Worm (Caenorhabditis elegans): ENCODE measurements around the gene Y94H6A.5.

Y94H6A.5 gene

DNA sequence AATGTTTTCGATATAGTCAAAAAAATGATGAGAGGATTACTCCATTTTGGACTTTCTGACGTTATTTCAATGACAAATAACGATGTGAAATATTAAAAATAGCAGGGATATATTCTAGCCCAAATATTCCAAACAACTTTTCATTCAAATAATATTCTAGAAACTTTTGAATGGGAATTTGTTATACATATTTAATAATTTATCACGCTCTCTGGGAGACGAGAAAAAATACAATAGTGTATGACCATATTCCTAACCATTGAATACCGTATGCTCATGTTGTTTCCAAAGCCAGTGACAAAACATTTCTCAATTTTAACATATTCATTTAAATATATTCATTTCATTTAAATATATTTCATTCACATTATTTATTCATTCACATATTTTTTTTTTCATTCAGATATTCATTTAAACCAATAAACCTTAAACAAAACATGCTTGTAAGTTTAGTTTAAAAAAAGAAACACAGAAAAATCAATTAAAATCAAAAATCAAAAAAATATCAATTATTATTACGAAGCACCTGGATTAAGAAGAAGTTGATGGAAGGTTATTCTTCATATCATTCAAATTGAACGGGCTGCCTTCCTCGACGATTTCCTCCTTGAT, 5.9 kb upstream of the Y94H6A.5 start (continued):
- TF ChIP-seq duxl-1 (tag; optimal IDR thresholded peaks at IDR 0.05; ENCODE audit: poor library complexity) (no peak), nhr-77 (tag; optimal IDR thresholded peaks at IDR 0.05) (no peak), snpc-4 (tag; optimal IDR thresholded peaks at IDR 0.05) (no peak), zip-11 (GFP tag; IDR thresholded peaks at IDR 0.05) (no peak), Y5F2A.4 (GFP tag; optimal IDR thresholded peaks at IDR 0.05) (no peak), pqm-1 (tag; optimal IDR thresholded peaks at IDR 0.05) (no peak), ces-1 (GFP tag; optimal IDR thresholded peaks at IDR 0.05) (no peak), F37D6.2 (tag; optimal IDR thresholded peaks at IDR 0.05) (no peak), dve-1 (tag; optimal IDR thresholded peaks at IDR 0.05; ENCODE audit: insufficient read depth) (peak; percentile 92), madf-9 (GFP tag; conservative IDR thresholded peaks at IDR 0.05) (peak; percentile 72), fkh-10 (GFP tag; optimal IDR thresholded peaks at IDR 0.05) (no peak), nhr-102 (tag; optimal IDR thresholded peaks at IDR 0.05) (peak; percentile 66), hlh-11 (tag; optimal IDR thresholded peaks at IDR 0.05) (peak; percentile 17), mdl-1 (tag; optimal IDR thresholded peaks at IDR 0.05) (no peak), hif-1 (tag; optimal IDR thresholded peaks at IDR 0.05) (no peak), egl-43 (GFP tag; IDR thresholded peaks at IDR 0.05) (no peak)

DNA sequence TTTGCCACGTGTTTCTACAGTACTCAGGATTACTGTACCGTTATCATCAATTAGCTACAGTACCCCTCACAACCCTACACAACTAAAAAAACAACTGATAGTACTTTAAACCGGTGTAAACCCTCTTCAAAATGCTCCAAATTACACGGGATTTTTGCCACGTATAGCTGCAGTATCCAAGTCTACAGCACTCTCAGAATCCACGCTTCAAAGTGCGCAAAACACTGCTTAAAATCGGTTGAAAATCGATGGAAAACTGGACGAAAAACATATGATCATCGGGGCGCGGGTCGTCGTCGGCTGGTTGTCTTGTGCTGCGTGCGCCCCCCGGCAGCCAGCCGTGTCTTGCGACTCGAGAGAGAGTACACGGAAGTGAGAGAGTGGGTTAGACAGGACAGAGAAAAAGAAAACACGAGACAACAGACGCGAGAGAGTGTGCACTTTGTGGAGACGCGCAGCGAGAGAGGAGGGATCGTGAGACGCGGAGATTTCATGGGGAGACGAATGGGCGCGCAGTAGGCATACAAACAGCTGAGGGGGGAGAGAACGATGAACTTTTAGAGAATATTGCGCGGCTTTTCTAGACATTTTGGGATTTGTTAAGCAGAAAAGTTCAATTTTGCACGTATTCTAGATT, 4.7 kb upstream of the Y94H6A.5 start:
- TF ChIP-seq aly-2 (tag; optimal IDR thresholded peaks at IDR 0.05) = no peak
- TF ChIP-seq F10B5.3 (tag; optimal IDR thresholded peaks at IDR 0.05) = no peak
- no peak for TF ChIP-seq fos-1 (tag; optimal IDR thresholded peaks at IDR 0.05)
- no peak for TF ChIP-seq sdz-12 (GFP tag; optimal IDR thresholded peaks at IDR 0.05)
- no peak for TF ChIP-seq Y105C5A.15 (GFP tag; IDR thresholded peaks at IDR 0.05)
- no peak for TF ChIP-seq R02D3.7 (tag; optimal IDR thresholded peaks at IDR 0.05)
- TF ChIP-seq Y5F2A.4 (GFP tag; optimal IDR thresholded peaks at IDR 0.05) = no peak
- peak; percentile 100 for TF ChIP-seq hlh-30 (tag; optimal IDR thresholded peaks at IDR 0.05; ENCODE audit: insufficient read depth)
- peak; percentile 26 for TF ChIP-seq ceh-28 (tag; optimal IDR thresholded peaks at IDR 0.05)
- TF ChIP-seq lin-15B (tag; optimal IDR thresholded peaks at IDR 0.05) = peak; percentile 19
- peak; percentile 79 for TF ChIP-seq ceh-20 (GFP tag; IDR thresholded peaks at IDR 0.05)
- TF ChIP-seq lin-1 (GFP tag; IDR thresholded peaks at IDR 0.05) = peak; percentile 59; the same call in 1 of the 2 replicates
- peak; percentile 78 for TF ChIP-seq dmd-6 (GFP tag; IDR thresholded peaks at IDR 0.05)
- no peak for TF ChIP-seq zip-2 (tag; optimal IDR thresholded peaks at IDR 0.05)
- peak; percentile 55 to 86 for TF ChIP-seq lsy-2 (tag; optimal IDR thresholded peaks at IDR 0.05)
- no peak for TF ChIP-seq nhr-77 (tag; optimal IDR thresholded peaks at IDR 0.05)
- no peak for TF ChIP-seq daf-19 (GFP tag; conservative IDR thresholded peaks at IDR 0.05)
- no peak for TF ChIP-seq nhr-111 (GFP tag; optimal IDR thresholded peaks at IDR 0.05)
- peak; percentile 35 for TF ChIP-seq T20F7.1 (GFP tag; optimal IDR thresholded peaks at IDR 0.05)
- TF ChIP-seq F37D6.2 (tag; optimal IDR thresholded peaks at IDR 0.05) = peak; percentile 60
- TF ChIP-seq dmd-9 (GFP tag; IDR thresholded peaks at IDR 0.05) = 0 out of 2 replicates have a peak, but pooled peaks have one; percentile 10
- TF ChIP-seq F26F4.8 (GFP tag; conservative IDR thresholded peaks at IDR 0.05) = no peak
- no peak for TF ChIP-seq lin-29 (GFP tag; IDR thresholded peaks at IDR 0.05)
- TF ChIP-seq daf-12 (tag; optimal IDR thresholded peaks at IDR 0.05) = no peak
- TF ChIP-seq snpc-1.2 (GFP tag; IDR thresholded peaks at IDR 0.05) = no peak
- TF ChIP-seq snpc-4 (tag; optimal IDR thresholded peaks at IDR 0.05) = no peak
- TF ChIP-seq mxl-2 (GFP tag; conservative IDR thresholded peaks at IDR 0.05) = no peak; the same call in 1 of the 2 replicates
- TF ChIP-seq nhr-6 (tag; optimal IDR thresholded peaks at IDR 0.05) = peak; percentile 83
- TF ChIP-seq ZK546.5 (tag; optimal IDR thresholded peaks at IDR 0.05) = no peak
- peak; percentile 54; the same call in 1 of the 2 replicates for TF ChIP-seq php-3 (GFP tag; IDR thresholded peaks at IDR 0.05)
- TF ChIP-seq unc-39 (tag; optimal IDR thresholded peaks at IDR 0.05) = no peak
- TF ChIP-seq nhr-42 (GFP tag; IDR thresholded peaks at IDR 0.05) = no peak; the same call in 1 of the 2 replicates
- TF ChIP-seq zag-1 (tag; optimal IDR thresholded peaks at IDR 0.05) = no peak
- no peak for TF ChIP-seq ceh-82 (tag; optimal IDR thresholded peaks at IDR 0.05)
- no peak for TF ChIP-seq zip-11 (GFP tag; IDR thresholded peaks at IDR 0.05)
- peak; percentile 93 for TF ChIP-seq ama-1 (optimal IDR thresholded peaks at IDR 0.05)
- no peak for TF ChIP-seq D1046.2 (GFP tag; IDR thresholded peaks at IDR 0.05)

Measured in whole organism, L4 larva.